Worm (Caenorhabditis elegans) whole organism, L1 larva: Measurements from ENCODE around the gene msh-5.

ENCODE experiments used
- C16A3.4 ChIP-seq: fragments of 150-350 bp; optimal IDR thresholded peaks from 2 replicates; lab custom pipeline; 2014; ENCODE audit warnings: missing biosample characterization, missing genetic modification characterization
- F16B12.6 ChIP-seq: fragments of 150-350 bp; optimal IDR thresholded peaks from 2 replicates; lab custom pipeline; 2014; ENCODE audit warnings: missing biosample characterization, missing genetic modification characterization
- Y116A8C.19 ChIP-seq: sonication (generic microtip); optimal IDR thresholded peaks from 2 replicates; lab custom pipeline; 2016; ENCODE audit warnings: missing compliant biosample characterization, missing genetic modification characterization, borderline replicate concordance
- blmp-1 ChIP-seq: fragments of 150-350 bp; optimal IDR thresholded peaks from 2 replicates; lab custom pipeline; 2014; ENCODE audit warnings: missing biosample characterization, missing genetic modification characterization
- ceh-8 ChIP-seq: fragments of 200-800 bp; sonication (Bioruptor generic); optimal IDR thresholded peaks from 2 replicates; lab custom pipeline; 2018; ENCODE audit warnings: mild to moderate bottlenecking, missing genetic modification characterization, moderate library complexity, missing compliant biosample characterization
- ceh-82 ChIP-seq, 3 experiments: fragments of 150-350 bp in 1 of 3; sonication (generic microtip) in 2 of 3; optimal IDR thresholded peaks; 2 replicates each; lab custom pipeline; 2014 to 2017; ENCODE audit warnings: missing biosample characterization in 3 of 3, missing genetic modification characterization in 3 of 3
- ceh-88 ChIP-seq: fragments of 200-800 bp; sonication (Bioruptor generic); IDR thresholded peaks from 2 replicates; pipeline ENCODE4 v1.3.6; 2022; ENCODE audit warnings: missing genetic modification characterization, missing compliant biosample characterization
- dsc-1 ChIP-seq: sonication (generic microtip); optimal IDR thresholded peaks from 2 replicates; lab custom pipeline; 2016; ENCODE audit warnings: mild to moderate bottlenecking, missing genetic modification characterization, missing compliant biosample characterization
- egl-27 ChIP-seq, 2 experiments: fragments of 150-350 bp in 1 of 2; sonication (generic microtip); optimal IDR thresholded peaks; 3 replicates each; lab custom pipeline; 2017 to 2018; ENCODE audit warnings: missing biosample characterization in 2 of 2, missing genetic modification characterization in 2 of 2, missing genetic modification reagents in 2 of 2
- elt-2 ChIP-seq: sonication (generic microtip); optimal IDR thresholded peaks from 2 replicates; lab custom pipeline; 2016; ENCODE audit warnings: missing genetic modification characterization, mild to moderate bottlenecking, inconsistent platforms, missing compliant biosample characterization, missing genetic modification reagents
- fkh-4 ChIP-seq: sonication (generic microtip); optimal IDR thresholded peaks from 2 replicates; lab custom pipeline; 2016; ENCODE audit warnings: missing compliant biosample characterization, missing genetic modification characterization, borderline replicate concordance
- fkh-8 ChIP-seq: sonication (generic microtip); optimal IDR thresholded peaks from 2 replicates; lab custom pipeline; 2016; ENCODE audit warnings: mild to moderate bottlenecking, missing genetic modification characterization, missing compliant biosample characterization
- fos-1 ChIP-seq: fragments of 150-350 bp; optimal IDR thresholded peaks from 2 replicates; lab custom pipeline; 2014; ENCODE audit warnings: missing biosample characterization, missing genetic modification characterization
- hlh-17 ChIP-seq: fragments of 200-800 bp; sonication (Bioruptor generic); optimal IDR thresholded peaks from 2 replicates; lab custom pipeline; 2018; ENCODE audit warnings: missing genetic modification characterization, mild to moderate bottlenecking, missing compliant biosample characterization, moderate library complexity, borderline replicate concordance
- hlh-4 ChIP-seq: sonication (generic microtip); optimal IDR thresholded peaks from 2 replicates; lab custom pipeline; 2016; ENCODE audit warnings: mild to moderate bottlenecking, missing genetic modification characterization, missing compliant biosample characterization
- lin-14 ChIP-seq: fragments of 200-800 bp; sonication (Bioruptor generic); optimal IDR thresholded peaks from 2 replicates; lab custom pipeline; 2018; ENCODE audit warnings: mild to moderate bottlenecking, missing genetic modification characterization, moderate library complexity, missing compliant biosample characterization
- lin-35 ChIP-seq, 2 experiments: fragments of 150-350 bp; optimal IDR thresholded peaks; 2 replicates each; lab custom pipeline; 2014; ENCODE audit warnings: missing biosample characterization in 2 of 2, missing genetic modification characterization in 2 of 2, missing genetic modification reagents in 2 of 2
- lsy-2 ChIP-seq, 2 experiments: fragments of 150-350 bp; optimal IDR thresholded peaks; 2 replicates each; lab custom pipeline; 2014; ENCODE audit warnings: missing biosample characterization in 2 of 2, missing genetic modification characterization in 2 of 2
- mab-9 ChIP-seq: fragments of 200-800 bp; sonication (Bioruptor generic); IDR thresholded peaks from 2 replicates; pipeline ENCODE4 v1.3.6; 2022; ENCODE audit warnings: missing genetic modification reagents, missing genetic modification characterization, missing compliant biosample characterization
- mef-2 ChIP-seq: fragments of 150-350 bp; optimal IDR thresholded peaks from 2 replicates; lab custom pipeline; 2014; ENCODE audit warnings: missing biosample characterization, missing genetic modification characterization
- nhr-47 ChIP-seq: sonication (generic microtip); optimal IDR thresholded peaks from 2 replicates; lab custom pipeline; 2016; ENCODE audit warnings: mild to moderate bottlenecking, missing genetic modification characterization, moderate library complexity, missing compliant biosample characterization
- nhr-71 ChIP-seq: sonication (generic microtip); optimal IDR thresholded peaks from 2 replicates; lab custom pipeline; 2016; ENCODE audit warnings: mild to moderate bottlenecking, missing genetic modification characterization, moderate library complexity, missing compliant biosample characterization
- nhr-84 ChIP-seq: sonication (generic microtip); optimal IDR thresholded peaks from 2 replicates; lab custom pipeline; 2017; ENCODE audit warnings: missing biosample characterization, missing genetic modification characterization
- nhr-90 ChIP-seq: sonication (generic microtip); optimal IDR thresholded peaks from 2 replicates; lab custom pipeline; 2016; ENCODE audit warnings: mild to moderate bottlenecking, missing genetic modification characterization, missing compliant biosample characterization; ENCODE audit not compliant: poor library complexity
- pqm-1 ChIP-seq: sonication (generic microtip); optimal IDR thresholded peaks from 3 replicates; lab custom pipeline; 2017; ENCODE audit warnings: missing biosample characterization, missing genetic modification characterization
- rnt-1 ChIP-seq: sonication (generic microtip); optimal IDR thresholded peaks from 2 replicates; lab custom pipeline; 2016; ENCODE audit warnings: mild to moderate bottlenecking, missing genetic modification characterization, moderate library complexity, missing compliant biosample characterization
- skn-1 ChIP-seq: fragments of 150-350 bp; optimal IDR thresholded peaks from 2 replicates; lab custom pipeline; 2014; ENCODE audit warnings: missing biosample characterization, missing genetic modification characterization
- sox-4 ChIP-seq: sonication (generic microtip); optimal IDR thresholded peaks from 2 replicates; lab custom pipeline; 2016; ENCODE audit warnings: missing genetic modification characterization, missing compliant biosample characterization
- sup-37 ChIP-seq: fragments of 200-800 bp; sonication (Bioruptor generic); optimal IDR thresholded peaks from 2 replicates; lab custom pipeline; 2018; ENCODE audit warnings: mild to moderate bottlenecking, missing genetic modification characterization, missing compliant biosample characterization
- unc-130 ChIP-seq: fragments of 150-350 bp; optimal IDR thresholded peaks from 2 replicates; lab custom pipeline; 2017; ENCODE audit warnings: missing biosample characterization, missing genetic modification characterization, inconsistent platforms
- unc-30 ChIP-seq: sonication (generic microtip); optimal IDR thresholded peaks from 2 replicates; lab custom pipeline; 2017; ENCODE audit warnings: missing biosample characterization, missing genetic modification characterization
- unc-62 ChIP-seq: fragments of 150-350 bp; optimal IDR thresholded peaks from 2 replicates; lab custom pipeline; 2014; ENCODE audit warnings: missing biosample characterization, missing genetic modification reagents, missing genetic modification characterization
- unc-98 ChIP-seq: fragments of 200-800 bp; sonication (Bioruptor generic); IDR thresholded peaks from 2 replicates; pipeline ENCODE4 v1.3.6; 2022; ENCODE audit warnings: missing genetic modification characterization, missing compliant biosample characterization
- vab-15 ChIP-seq: sonication (generic microtip); optimal IDR thresholded peaks from 2 replicates; lab custom pipeline; 2017; ENCODE audit warnings: missing genotype, mild to moderate bottlenecking, missing genetic modification characterization, missing compliant biosample characterization
- xbp-1 ChIP-seq: sonication (generic microtip); optimal IDR thresholded peaks from 2 replicates; lab custom pipeline; 2016; ENCODE audit warnings: missing genetic modification characterization, missing compliant biosample characterization
- ztf-11 ChIP-seq, 2 experiments: sonication (generic microtip); optimal IDR thresholded peaks; 2 replicates each; lab custom pipeline; 2016 to 2017; ENCODE audit warnings: missing genetic modification characterization in 2 of 2, missing biosample characterization in 1 of 2, missing compliant biosample characterization in 1 of 2

The msh-5 gene

ce11 chrIV:13110876-13111275, 44.2 kb upstream of the msh-5 start (continued):
- TF ChIP-seq lsy-2 (tag; optimal IDR thresholded peaks at IDR 0.05; lab: Kevin White, UChicago) (peak in 1 of 2 experiments; percentile 19), unc-30 (no peak), vab-15 (tag; lab: Kevin White, UChicago) (no peak), nhr-90 (tag; lab: Kevin White, UChicago) (no peak), unc-62 (no peak), unc-130 (tag; lab: Kevin White, UChicago) (peak; percentile 1), ceh-82 (tag; optimal IDR thresholded peaks at IDR 0.05; lab: Kevin White, UChicago) (no peak), hlh-4 (tag; lab: Kevin White, UChicago) (no peak), blmp-1 (peak; percentile 74), C16A3.4 (tag; lab: Kevin White, UChicago) (no peak), lin-14 (GFP tag; lab: Kevin White, UChicago) (peak; percentile 11), hlh-17 (GFP tag; lab: Kevin White, UChicago) (no peak), fos-1 (tag; lab: Kevin White, UChicago) (no peak), lin-35 (GFP tag; optimal IDR thresholded peaks at IDR 0.05; lab: Kevin White, UChicago) (no peak), nhr-71 (tag; lab: Kevin White, UChicago) (no peak), sup-37 (no peak), sox-4 (tag; lab: Kevin White, UChicago) (no peak), ztf-11 (tag; optimal IDR thresholded peaks at IDR 0.05; lab: Kevin White, UChicago) (no peak), mef-2 (no peak), dsc-1 (no peak), unc-98 (GFP tag; lab: Robert Waterston, UW) (no peak), F16B12.6 (tag; lab: Kevin White, UChicago) (no peak), Y116A8C.19 (tag; lab: Kevin White, UChicago) (no peak)

DNA sequence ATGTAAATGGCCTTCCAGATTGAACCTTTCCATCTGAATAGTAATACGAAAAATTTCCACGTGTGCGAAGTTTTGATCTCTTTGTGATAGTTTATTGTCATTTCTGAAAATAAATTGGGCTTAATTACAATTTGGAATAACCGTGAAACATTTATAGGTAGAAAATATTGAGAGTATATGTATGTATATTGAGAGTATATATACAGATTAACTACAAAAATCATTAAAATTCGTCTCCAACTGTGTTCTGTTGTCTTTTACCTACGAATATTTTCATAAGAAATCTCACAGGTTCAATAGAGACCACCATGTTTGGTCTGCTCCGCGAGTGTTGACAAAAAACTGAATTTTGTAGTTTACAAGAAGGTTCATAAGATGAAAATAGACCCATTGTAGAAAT, 42.1 kb upstream of the msh-5 start, which contains the start of gene best-2:
Gene best-2, minus strand, starts transcription at position 101 of the 400 bp plus-strand sequence.
- TF ChIP-seq ceh-88 (GFP tag; lab: Robert Waterston, UW) (no peak), xbp-1 (tag; lab: Kevin White, UChicago) (no peak), ceh-8 (no peak), skn-1 (no peak), dsc-1 (no peak), rnt-1 (no peak), elt-2 (tag; lab: Kevin White, UChicago) (no peak), egl-27 (tag; optimal IDR thresholded peaks at IDR 0.05; lab: Kevin White, UChicago) (no peak), fos-1 (tag; lab: Kevin White, UChicago) (no peak), pqm-1 (no peak), nhr-84 (tag; lab: Kevin White, UChicago) (no peak), fkh-8 (tag; lab: Kevin White, UChicago) (no peak), nhr-47 (tag; lab: Kevin White, UChicago) (no peak), nhr-71 (tag; lab: Kevin White, UChicago) (no peak), fkh-4 (no peak), hlh-4 (tag; lab: Kevin White, UChicago) (no peak)

- TF ChIP-seq blmp-1 (peak; percentile 87), ztf-11 (tag; optimal IDR thresholded peaks at IDR 0.05; lab: Kevin White, UChicago) (no peak)
These were observed 38.4 kb upstream of the msh-5 start for ce11 chrIV:13116679-13117078.

- TF ChIP-seq lsy-2 (tag; optimal IDR thresholded peaks at IDR 0.05; lab: Kevin White, UChicago) (peak in 1 of 2 experiments; percentile 8), lin-14 (GFP tag; lab: Kevin White, UChicago) (peak; percentile 27), fkh-4 (no peak), mab-9 (GFP tag; lab: Robert Waterston, UW) (0 out of 2 replicates have a peak, but pooled peaks have one; percentile 26)
These were observed 36.2 kb upstream of the msh-5 start, which contains the start of gene unc-30 for ce11 chrIV:13118794-13119193. Gene unc-30 (plus strand): TSS chrIV:13118977.
